Worm (Caenorhabditis elegans) whole organism, L2 larva: Measurements from ENCODE around the gene Y37E11AL.12.
A peak's percentile ranks its signal among the peaks of the same experiment; 100 is the strongest.

Source experiments
- C34F6.9 ChIP-seq: fragments of 150-350 bp; optimal IDR thresholded peaks from 2 replicates; lab custom pipeline; 2014; ENCODE audit warnings: missing biosample characterization, missing genetic modification characterization
- F13H6.1 ChIP-seq: sonication (generic microtip); optimal IDR thresholded peaks from 2 replicates; lab custom pipeline; 2016; ENCODE audit warnings: missing genetic modification characterization, missing compliant biosample characterization
- Y55F3AM.14 ChIP-seq: fragments of 200-800 bp; sonication (Bioruptor generic); optimal IDR thresholded peaks from 2 replicates; lab custom pipeline; 2018; ENCODE audit warnings: mild to moderate bottlenecking, missing genetic modification characterization, missing compliant biosample characterization
- alr-1 ChIP-seq: fragments of 150-350 bp; optimal IDR thresholded peaks from 2 replicates; lab custom pipeline; 2014; ENCODE audit warnings: missing biosample characterization, missing genetic modification characterization
- aly-2 ChIP-seq: fragments of 150-350 bp; optimal IDR thresholded peaks from 2 replicates; lab custom pipeline; 2014; ENCODE audit warnings: missing biosample characterization, missing genetic modification characterization
- ama-1 ChIP-seq: fragments of 150-350 bp; optimal IDR thresholded peaks from 2 replicates; lab custom pipeline; 2018; ENCODE audit warnings: inconsistent platforms
- blmp-1 ChIP-seq: sonication (generic microtip); optimal IDR thresholded peaks from 2 replicates; lab custom pipeline; 2017; ENCODE audit warnings: missing genetic modification characterization, mild to moderate bottlenecking, missing compliant biosample characterization, antibody characterized with exemption, moderate library complexity; ENCODE audit not compliant: insufficient read depth
- ceh-16 ChIP-seq: fragments of 150-350 bp; optimal IDR thresholded peaks from 2 replicates; lab custom pipeline; 2014; ENCODE audit warnings: missing biosample characterization, missing genetic modification characterization
- ceh-82 ChIP-seq: fragments of 150-350 bp; optimal IDR thresholded peaks from 2 replicates; lab custom pipeline; 2014; ENCODE audit warnings: missing biosample characterization, missing genetic modification characterization
- crh-2 ChIP-seq: sonication (generic microtip); optimal IDR thresholded peaks from 2 replicates; lab custom pipeline; 2017; ENCODE audit warnings: missing biosample characterization, missing genetic modification characterization
- dmd-4 ChIP-seq: sonication (generic microtip); optimal IDR thresholded peaks from 2 replicates; lab custom pipeline; 2017; ENCODE audit warnings: missing biosample characterization, missing genetic modification characterization
- egl-27 ChIP-seq: sonication (generic microtip); optimal IDR thresholded peaks from 3 replicates; lab custom pipeline; 2017; ENCODE audit warnings: missing biosample characterization, missing genetic modification reagents, missing genetic modification characterization
- elt-3 ChIP-seq: sonication (generic microtip); optimal IDR thresholded peaks from 2 replicates; lab custom pipeline; 2017; ENCODE audit warnings: missing biosample characterization, missing genetic modification characterization
- fos-1 ChIP-seq: fragments of 150-350 bp; optimal IDR thresholded peaks from 2 replicates; lab custom pipeline; 2014; ENCODE audit warnings: missing biosample characterization, missing genetic modification characterization
- gmeb-1 ChIP-seq: fragments of 150-350 bp; optimal IDR thresholded peaks from 2 replicates; lab custom pipeline; 2014; ENCODE audit warnings: missing biosample characterization, missing genetic modification characterization
- lin-11 ChIP-seq: fragments of 150-350 bp; sonication (generic microtip); optimal IDR thresholded peaks from 2 replicates; lab custom pipeline; 2014; ENCODE audit warnings: missing biosample characterization, missing genetic modification characterization, inconsistent platforms, mixed read lengths
- lin-39 ChIP-seq: fragments of 150-350 bp; optimal IDR thresholded peaks from 2 replicates; lab custom pipeline; 2014; ENCODE audit warnings: missing biosample characterization, missing genetic modification reagents, missing genetic modification characterization
- lsy-2 ChIP-seq, 2 experiments: fragments of 150-350 bp in 1 of 2; sonication (generic microtip) in 1 of 2; optimal IDR thresholded peaks; 2 replicates each; lab custom pipeline; 2014 to 2017; ENCODE audit warnings: missing biosample characterization in 2 of 2, missing genetic modification characterization in 2 of 2
- mab-5 ChIP-seq: fragments of 150-350 bp; optimal IDR thresholded peaks from 2 replicates; lab custom pipeline; 2014; ENCODE audit warnings: missing biosample characterization, missing genetic modification characterization
- mbf-1 ChIP-seq: sonication (generic microtip); optimal IDR thresholded peaks from 2 replicates; lab custom pipeline; 2017; ENCODE audit warnings: missing biosample characterization, missing genetic modification characterization
- mdl-1 ChIP-seq, 2 experiments: fragments of 150-350 bp in 1 of 2; sonication (generic microtip) in 1 of 2; optimal IDR thresholded peaks; 2 replicates each; lab custom pipeline; 2017; ENCODE audit warnings: missing biosample characterization in 2 of 2, missing genetic modification characterization in 2 of 2
- nhr-10 ChIP-seq: sonication (generic microtip); optimal IDR thresholded peaks from 2 replicates; lab custom pipeline; 2017; ENCODE audit warnings: missing biosample characterization, missing genetic modification characterization
- nhr-11 ChIP-seq: fragments of 150-350 bp; optimal IDR thresholded peaks from 2 replicates; lab custom pipeline; 2014; ENCODE audit warnings: missing biosample characterization, missing genetic modification characterization
- nhr-12 ChIP-seq: fragments of 150-350 bp; optimal IDR thresholded peaks from 2 replicates; lab custom pipeline; 2014; ENCODE audit warnings: missing biosample characterization, missing genetic modification characterization
- nhr-129 ChIP-seq: fragments of 150-350 bp; optimal IDR thresholded peaks from 2 replicates; lab custom pipeline; 2014; ENCODE audit warnings: missing biosample characterization, missing genetic modification characterization
- nhr-21 ChIP-seq: fragments of 150-350 bp; optimal IDR thresholded peaks from 2 replicates; lab custom pipeline; 2014; ENCODE audit warnings: missing biosample characterization, missing genetic modification characterization
- nhr-237 ChIP-seq: fragments of 150-350 bp; optimal IDR thresholded peaks from 2 replicates; lab custom pipeline; 2014; ENCODE audit warnings: missing biosample characterization, missing genetic modification characterization
- nhr-25 ChIP-seq: fragments of 150-350 bp; sonication (generic microtip); optimal IDR thresholded peaks from 3 replicates; lab custom pipeline; 2014; ENCODE audit warnings: missing biosample characterization, missing genetic modification characterization
- skn-1 ChIP-seq: sonication (generic microtip); optimal IDR thresholded peaks from 2 replicates; lab custom pipeline; 2017; ENCODE audit warnings: missing biosample characterization, missing genetic modification characterization
- sma-3 ChIP-seq: sonication (generic microtip); optimal IDR thresholded peaks from 2 replicates; lab custom pipeline; 2016; ENCODE audit warnings: missing genetic modification reagents, missing genetic modification characterization, missing compliant biosample characterization
- sma-9 ChIP-seq, 2 experiments: fragments of 150-350 bp in 1 of 2; sonication (generic microtip) in 1 of 2; optimal IDR thresholded peaks; 2 replicates each; lab custom pipeline; 2014 to 2016; ENCODE audit warnings: missing genetic modification characterization in 2 of 2, mild to moderate bottlenecking in 1 of 2, missing biosample characterization in 1 of 2, missing compliant biosample characterization in 1 of 2, missing genetic modification reagents in 1 of 2, moderate library complexity in 1 of 2
- snpc-4 ChIP-seq: fragments of 150-350 bp; optimal IDR thresholded peaks from 2 replicates; lab custom pipeline; 2014; ENCODE audit warnings: missing biosample characterization, missing genetic modification characterization
- unc-39 ChIP-seq: fragments of 150-350 bp; optimal IDR thresholded peaks from 2 replicates; lab custom pipeline; 2014; ENCODE audit warnings: missing biosample characterization, missing genetic modification characterization
- unc-62 ChIP-seq: fragments of 150-350 bp; optimal IDR thresholded peaks from 2 replicates; lab custom pipeline; 2014; ENCODE audit warnings: missing biosample characterization, missing genetic modification reagents, missing genetic modification characterization
- zag-1 ChIP-seq: fragments of 150-350 bp; optimal IDR thresholded peaks from 2 replicates; lab custom pipeline; 2014; ENCODE audit warnings: missing biosample characterization, missing genetic modification characterization
- ztf-11 ChIP-seq: sonication (generic microtip); optimal IDR thresholded peaks from 2 replicates; lab custom pipeline; 2017; ENCODE audit warnings: missing biosample characterization, missing genetic modification characterization

The Y37E11AL.12 gene

DNA sequence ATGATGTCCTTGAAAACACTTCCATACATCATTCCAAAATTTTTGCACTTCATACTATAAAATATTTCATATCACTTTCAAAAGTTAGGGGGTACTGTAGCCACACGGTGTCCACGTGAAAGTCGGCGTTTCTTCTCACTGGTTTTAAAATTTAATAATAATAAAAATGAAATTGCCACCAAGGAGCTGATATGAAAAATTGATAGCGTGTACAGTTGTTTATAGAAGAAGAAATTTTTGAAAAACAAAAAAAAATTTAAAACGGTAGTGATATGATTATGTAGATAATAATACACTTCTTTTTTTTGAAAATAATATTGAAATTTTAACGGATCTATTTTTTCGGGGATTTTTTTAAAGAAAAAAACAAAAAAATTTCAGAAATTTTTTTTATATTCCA, 41.8 kb downstream of the Y37E11AL.12 start:
- no peak for TF ChIP-seq C34F6.9 (tag; lab: Kevin White, UChicago)
- no peak for TF ChIP-seq nhr-237 (tag; lab: Kevin White, UChicago)
- no peak for TF ChIP-seq zag-1 (tag; lab: Kevin White, UChicago)
- TF ChIP-seq unc-39 (tag; lab: Kevin White, UChicago) = no peak
- no peak for TF ChIP-seq egl-27 (tag; lab: Kevin White, UChicago)
- no peak for TF ChIP-seq aly-2 (tag; lab: Kevin White, UChicago)
- no peak for TF ChIP-seq ceh-82 (tag; lab: Kevin White, UChicago)
- no peak for TF ChIP-seq ceh-16
- TF ChIP-seq unc-62 (GFP tag; lab: Kevin White, UChicago) = no peak
- TF ChIP-seq skn-1 (tag; lab: Kevin White, UChicago) = no peak
- TF ChIP-seq nhr-129 = no peak
- no peak for TF ChIP-seq ztf-11 (tag; lab: Kevin White, UChicago)
- no peak for TF ChIP-seq nhr-10
- no peak for TF ChIP-seq alr-1 (tag; lab: Kevin White, UChicago)
- no peak for TF ChIP-seq ama-1 (lab: Kevin White, UChicago)
- no peak for TF ChIP-seq lin-39 (tag; lab: Kevin White, UChicago)
- TF ChIP-seq dmd-4 (tag; lab: Kevin White, UChicago) = no peak

DNA sequence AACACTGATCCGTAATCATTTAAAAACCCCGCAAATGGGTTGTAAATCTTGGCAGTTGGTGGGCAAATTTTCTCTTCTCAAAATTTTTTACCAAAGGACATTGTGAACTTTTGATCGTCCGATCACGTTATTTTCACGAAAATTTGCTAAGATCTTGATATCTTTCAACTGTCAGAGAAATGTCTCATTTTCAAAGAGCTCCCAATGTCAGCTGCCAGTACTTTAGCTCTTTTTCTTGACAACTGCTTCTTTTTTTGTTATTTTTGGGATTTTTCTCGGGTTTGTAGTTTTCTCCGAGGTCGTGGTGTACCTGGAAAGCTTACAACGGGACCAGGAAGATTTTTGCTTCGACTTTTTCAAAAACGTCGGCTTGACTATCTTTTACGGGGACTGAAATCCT, 45.9 kb downstream of the Y37E11AL.12 start:
- TF ChIP-seq F13H6.1 (peak; percentile 47), sma-3 (GFP tag; lab: Kevin White, UChicago) (no peak), nhr-129 (peak; percentile 19), nhr-11 (tag; lab: Kevin White, UChicago) (no peak), elt-3 (tag; lab: Kevin White, UChicago) (no peak), lin-11 (tag; lab: Kevin White, UChicago) (no peak), ztf-11 (tag; lab: Kevin White, UChicago) (no peak), alr-1 (tag; lab: Kevin White, UChicago) (no peak), lsy-2 (tag; optimal IDR thresholded peaks at IDR 0.05; lab: Kevin White, UChicago) (peak in 1 of 2 experiments; percentile 40)
- TF ChIP-seq, all 48 proteins: peak for 3

DNA sequence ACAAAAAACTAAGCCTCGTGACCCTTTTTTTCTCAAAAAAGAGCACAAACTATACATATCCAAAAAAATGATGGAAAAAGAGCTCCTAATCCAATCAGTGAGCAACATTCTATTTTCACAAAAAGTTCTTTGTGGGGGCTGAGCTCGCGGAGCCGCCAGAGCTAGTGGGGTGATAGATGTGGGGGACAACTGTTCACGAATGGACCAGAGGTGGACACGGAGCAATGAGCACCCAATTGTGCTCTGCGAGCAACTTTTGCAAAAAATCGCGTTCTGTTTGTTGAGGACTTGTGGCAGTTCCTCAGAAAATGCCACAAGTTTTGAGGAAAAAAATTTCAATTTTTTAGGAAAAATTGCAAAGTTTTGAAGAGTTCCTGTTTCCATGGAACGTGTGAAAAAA, 47.0 kb downstream of the Y37E11AL.12 start:
- TF ChIP-seq nhr-11 (tag; lab: Kevin White, UChicago) = no peak
- TF ChIP-seq F13H6.1 = peak; percentile 46

DNA sequence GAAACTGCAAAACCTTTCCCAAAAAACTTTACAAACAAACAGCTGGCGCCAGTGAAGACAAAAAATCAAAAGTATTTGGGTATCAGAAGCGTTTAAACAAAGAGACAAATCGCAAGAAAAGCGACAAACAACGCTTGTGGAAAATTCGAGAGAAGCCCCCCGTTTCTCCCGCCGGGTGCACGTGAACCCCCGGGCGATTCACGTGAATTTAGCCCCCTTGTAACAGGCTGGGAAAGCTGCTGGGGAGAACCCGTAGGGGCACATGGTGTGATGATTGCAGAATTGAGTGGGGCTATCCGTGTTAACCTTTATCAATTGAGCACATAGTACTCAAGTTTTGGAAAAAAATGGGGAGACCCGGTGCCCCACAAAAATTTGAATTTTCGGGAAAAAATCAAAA, 47.6 kb downstream of the Y37E11AL.12 start:
- TF ChIP-seq Y55F3AM.14 (peak; percentile 36), lin-39 (tag; lab: Kevin White, UChicago) (no peak), lin-11 (tag; lab: Kevin White, UChicago) (peak; percentile 3), lsy-2 (tag; optimal IDR thresholded peaks at IDR 0.05; lab: Kevin White, UChicago) (peak in 1 of 2 experiments; percentile 47), nhr-12 (tag; lab: Kevin White, UChicago) (no peak), C34F6.9 (tag; lab: Kevin White, UChicago) (peak; percentile 16), sma-9 (GFP tag; optimal IDR thresholded peaks at IDR 0.05; lab: Kevin White, UChicago) (peak; percentile 99), sma-9 (tag; optimal IDR thresholded peaks at IDR 0.05; lab: Kevin White, UChicago) (no peak), egl-27 (tag; lab: Kevin White, UChicago) (peak; percentile 69), mbf-1 (tag; lab: Kevin White, UChicago) (no peak), fos-1 (tag; lab: Kevin White, UChicago) (peak; percentile 22), elt-3 (tag; lab: Kevin White, UChicago) (no peak), sma-3 (GFP tag; lab: Kevin White, UChicago) (peak; percentile 65), alr-1 (tag; lab: Kevin White, UChicago) (no peak), nhr-129 (peak; percentile 72), ztf-11 (tag; lab: Kevin White, UChicago) (no peak), nhr-21 (tag; lab: Kevin White, UChicago) (peak; percentile 62), snpc-4 (no peak), F13H6.1 (peak; percentile 95), crh-2 (tag; lab: Kevin White, UChicago) (peak; percentile 14), ceh-16 (no peak), mdl-1 (tag; optimal IDR thresholded peaks at IDR 0.05; lab: Kevin White, UChicago) (peak; percentile 48 to 71), blmp-1 (tag; lab: Kevin White, UChicago) (peak; percentile 7), gmeb-1 (peak; percentile 33), nhr-25 (peak; percentile 64), mab-5 (peak; percentile 38)
